Worm (Caenorhabditis elegans) whole organism, L2 larva: ENCODE results near the gene F46H5.5.

Source experiments
- C34F6.9 ChIP-seq: fragments of 150-350 bp; optimal IDR thresholded peaks from 2 replicates; lab custom pipeline; 2014; ENCODE audit warnings: missing biosample characterization, missing genetic modification characterization
- F13H6.1 ChIP-seq: sonication (generic microtip); optimal IDR thresholded peaks from 2 replicates; lab custom pipeline; 2016; ENCODE audit warnings: missing genetic modification characterization, missing compliant biosample characterization
- R02D3.7 ChIP-seq: fragments of 150-350 bp; optimal IDR thresholded peaks from 2 replicates; lab custom pipeline; 2014; ENCODE audit warnings: missing biosample characterization, missing genetic modification characterization
- Y55F3AM.14 ChIP-seq: fragments of 200-800 bp; sonication (Bioruptor generic); optimal IDR thresholded peaks from 2 replicates; lab custom pipeline; 2018; ENCODE audit warnings: mild to moderate bottlenecking, missing genetic modification characterization, missing compliant biosample characterization
- ZK546.5 ChIP-seq: sonication (generic microtip); optimal IDR thresholded peaks from 2 replicates; lab custom pipeline; 2017; ENCODE audit warnings: missing biosample characterization, missing genetic modification characterization
- alr-1 ChIP-seq: fragments of 150-350 bp; optimal IDR thresholded peaks from 2 replicates; lab custom pipeline; 2014; ENCODE audit warnings: missing biosample characterization, missing genetic modification characterization
- aly-2 ChIP-seq: fragments of 150-350 bp; optimal IDR thresholded peaks from 2 replicates; lab custom pipeline; 2014; ENCODE audit warnings: missing biosample characterization, missing genetic modification characterization
- ama-1 ChIP-seq: fragments of 150-350 bp; optimal IDR thresholded peaks from 2 replicates; lab custom pipeline; 2018; ENCODE audit warnings: inconsistent platforms
- blmp-1 ChIP-seq: sonication (generic microtip); optimal IDR thresholded peaks from 2 replicates; lab custom pipeline; 2017; ENCODE audit warnings: missing genetic modification characterization, mild to moderate bottlenecking, missing compliant biosample characterization, antibody characterized with exemption, moderate library complexity; ENCODE audit not compliant: insufficient read depth
- ceh-16 ChIP-seq: fragments of 150-350 bp; optimal IDR thresholded peaks from 2 replicates; lab custom pipeline; 2014; ENCODE audit warnings: missing biosample characterization, missing genetic modification characterization
- ceh-82 ChIP-seq: fragments of 150-350 bp; optimal IDR thresholded peaks from 2 replicates; lab custom pipeline; 2014; ENCODE audit warnings: missing biosample characterization, missing genetic modification characterization
- crh-2 ChIP-seq: sonication (generic microtip); optimal IDR thresholded peaks from 2 replicates; lab custom pipeline; 2017; ENCODE audit warnings: missing biosample characterization, missing genetic modification characterization
- dmd-4 ChIP-seq: sonication (generic microtip); optimal IDR thresholded peaks from 2 replicates; lab custom pipeline; 2017; ENCODE audit warnings: missing biosample characterization, missing genetic modification characterization
- egl-27 ChIP-seq: sonication (generic microtip); optimal IDR thresholded peaks from 3 replicates; lab custom pipeline; 2017; ENCODE audit warnings: missing biosample characterization, missing genetic modification reagents, missing genetic modification characterization
- elt-1 ChIP-seq: fragments of 150-350 bp; optimal IDR thresholded peaks from 2 replicates; lab custom pipeline; 2014; ENCODE audit warnings: missing biosample characterization, missing genetic modification characterization
- elt-3 ChIP-seq: sonication (generic microtip); optimal IDR thresholded peaks from 2 replicates; lab custom pipeline; 2017; ENCODE audit warnings: missing biosample characterization, missing genetic modification characterization
- fos-1 ChIP-seq: fragments of 150-350 bp; optimal IDR thresholded peaks from 2 replicates; lab custom pipeline; 2014; ENCODE audit warnings: missing biosample characterization, missing genetic modification characterization
- gmeb-1 ChIP-seq: fragments of 150-350 bp; optimal IDR thresholded peaks from 2 replicates; lab custom pipeline; 2014; ENCODE audit warnings: missing biosample characterization, missing genetic modification characterization
- lin-11 ChIP-seq: fragments of 150-350 bp; sonication (generic microtip); optimal IDR thresholded peaks from 2 replicates; lab custom pipeline; 2014; ENCODE audit warnings: missing biosample characterization, missing genetic modification characterization, inconsistent platforms, mixed read lengths
- lin-13 ChIP-seq: fragments of 150-350 bp; optimal IDR thresholded peaks from 2 replicates; lab custom pipeline; 2014; ENCODE audit warnings: missing biosample characterization, missing genetic modification reagents, missing genetic modification characterization
- lin-39 ChIP-seq: fragments of 150-350 bp; optimal IDR thresholded peaks from 2 replicates; lab custom pipeline; 2014; ENCODE audit warnings: missing biosample characterization, missing genetic modification reagents, missing genetic modification characterization
- lsy-2 ChIP-seq, 2 experiments: fragments of 150-350 bp in 1 of 2; sonication (generic microtip) in 1 of 2; optimal IDR thresholded peaks; 2 replicates each; lab custom pipeline; 2014 to 2017; ENCODE audit warnings: missing biosample characterization in 2 of 2, missing genetic modification characterization in 2 of 2
- mab-5 ChIP-seq: fragments of 150-350 bp; optimal IDR thresholded peaks from 2 replicates; lab custom pipeline; 2014; ENCODE audit warnings: missing biosample characterization, missing genetic modification characterization
- mbf-1 ChIP-seq: sonication (generic microtip); optimal IDR thresholded peaks from 2 replicates; lab custom pipeline; 2017; ENCODE audit warnings: missing biosample characterization, missing genetic modification characterization
- mdl-1 ChIP-seq, 2 experiments: fragments of 150-350 bp in 1 of 2; sonication (generic microtip) in 1 of 2; optimal IDR thresholded peaks; 2 replicates each; lab custom pipeline; 2017; ENCODE audit warnings: missing biosample characterization in 2 of 2, missing genetic modification characterization in 2 of 2
- nhr-10 ChIP-seq: sonication (generic microtip); optimal IDR thresholded peaks from 2 replicates; lab custom pipeline; 2017; ENCODE audit warnings: missing biosample characterization, missing genetic modification characterization
- nhr-11 ChIP-seq: fragments of 150-350 bp; optimal IDR thresholded peaks from 2 replicates; lab custom pipeline; 2014; ENCODE audit warnings: missing biosample characterization, missing genetic modification characterization
- nhr-12 ChIP-seq: fragments of 150-350 bp; optimal IDR thresholded peaks from 2 replicates; lab custom pipeline; 2014; ENCODE audit warnings: missing biosample characterization, missing genetic modification characterization
- nhr-129 ChIP-seq: fragments of 150-350 bp; optimal IDR thresholded peaks from 2 replicates; lab custom pipeline; 2014; ENCODE audit warnings: missing biosample characterization, missing genetic modification characterization
- nhr-21 ChIP-seq: fragments of 150-350 bp; optimal IDR thresholded peaks from 2 replicates; lab custom pipeline; 2014; ENCODE audit warnings: missing biosample characterization, missing genetic modification characterization
- nhr-23 ChIP-seq: fragments of 150-350 bp; optimal IDR thresholded peaks from 2 replicates; lab custom pipeline; 2014; ENCODE audit warnings: missing biosample characterization, missing genetic modification reagents, missing genetic modification characterization
- nhr-237 ChIP-seq: fragments of 150-350 bp; optimal IDR thresholded peaks from 2 replicates; lab custom pipeline; 2014; ENCODE audit warnings: missing biosample characterization, missing genetic modification characterization
- nhr-25 ChIP-seq: fragments of 150-350 bp; sonication (generic microtip); optimal IDR thresholded peaks from 3 replicates; lab custom pipeline; 2014; ENCODE audit warnings: missing biosample characterization, missing genetic modification characterization
- nhr-6 ChIP-seq: fragments of 150-350 bp; optimal IDR thresholded peaks from 2 replicates; lab custom pipeline; 2014; ENCODE audit warnings: missing biosample characterization, missing genetic modification characterization
- nhr-77 ChIP-seq: fragments of 150-350 bp; optimal IDR thresholded peaks from 2 replicates; lab custom pipeline; 2014; ENCODE audit warnings: missing biosample characterization, missing genetic modification characterization
- peb-1 ChIP-seq: fragments of 150-350 bp; optimal IDR thresholded peaks from 2 replicates; lab custom pipeline; 2014; ENCODE audit warnings: missing biosample characterization, missing genetic modification characterization
- sem-4 ChIP-seq: fragments of 150-350 bp; optimal IDR thresholded peaks from 2 replicates; lab custom pipeline; 2014; ENCODE audit warnings: missing biosample characterization, missing genetic modification reagents, missing genetic modification characterization
- skn-1 ChIP-seq: sonication (generic microtip); optimal IDR thresholded peaks from 2 replicates; lab custom pipeline; 2017; ENCODE audit warnings: missing biosample characterization, missing genetic modification characterization
- sma-3 ChIP-seq: sonication (generic microtip); optimal IDR thresholded peaks from 2 replicates; lab custom pipeline; 2016; ENCODE audit warnings: missing genetic modification reagents, missing genetic modification characterization, missing compliant biosample characterization
- sma-9 ChIP-seq, 2 experiments: fragments of 150-350 bp in 1 of 2; sonication (generic microtip) in 1 of 2; optimal IDR thresholded peaks; 2 replicates each; lab custom pipeline; 2014 to 2016; ENCODE audit warnings: missing genetic modification characterization in 2 of 2, mild to moderate bottlenecking in 1 of 2, missing biosample characterization in 1 of 2, missing compliant biosample characterization in 1 of 2, missing genetic modification reagents in 1 of 2, moderate library complexity in 1 of 2
- snpc-4 ChIP-seq: fragments of 150-350 bp; optimal IDR thresholded peaks from 2 replicates; lab custom pipeline; 2014; ENCODE audit warnings: missing biosample characterization, missing genetic modification characterization
- unc-39 ChIP-seq: fragments of 150-350 bp; optimal IDR thresholded peaks from 2 replicates; lab custom pipeline; 2014; ENCODE audit warnings: missing biosample characterization, missing genetic modification characterization
- unc-55 ChIP-seq: fragments of 150-350 bp; sonication (generic microtip); optimal IDR thresholded peaks from 3 replicates; lab custom pipeline; 2014; ENCODE audit warnings: missing biosample characterization, missing genetic modification reagents, missing genetic modification characterization
- unc-62 ChIP-seq: fragments of 150-350 bp; optimal IDR thresholded peaks from 2 replicates; lab custom pipeline; 2014; ENCODE audit warnings: missing biosample characterization, missing genetic modification reagents, missing genetic modification characterization
- zag-1 ChIP-seq: fragments of 150-350 bp; optimal IDR thresholded peaks from 2 replicates; lab custom pipeline; 2014; ENCODE audit warnings: missing biosample characterization, missing genetic modification characterization
- ztf-1 ChIP-seq: fragments of 200-800 bp; sonication (Bioruptor generic); conservative IDR thresholded peaks from 2 replicates; pipeline ENCODE4 v1.3.6; 2022; ENCODE audit warnings: missing genetic modification characterization, missing compliant biosample characterization
- ztf-11 ChIP-seq: sonication (generic microtip); optimal IDR thresholded peaks from 2 replicates; lab custom pipeline; 2017; ENCODE audit warnings: missing biosample characterization, missing genetic modification characterization
- ztf-4 ChIP-seq: fragments of 150-350 bp; optimal IDR thresholded peaks from 2 replicates; lab custom pipeline; 2014; ENCODE audit warnings: missing biosample characterization, missing genetic modification characterization

Gene F46H5.5

ce11 chrX:7256891-7257290 lies at the start of gene F46H5.5:
Gene F46H5.5, minus strand, starts transcription at chrX:7256991.
- peak; percentile 64 for TF ChIP-seq unc-55 (GFP tag; lab: Kevin White, UChicago)
- TF ChIP-seq mab-5 (tag; lab: Kevin White, UChicago), result no peak

ce11 chrX:7306434-7306833 lies 49.6 kb upstream of the F46H5.5 start:
- TF ChIP-seq mab-5 (tag; lab: Kevin White, UChicago) (no peak), blmp-1 (tag; lab: Kevin White, UChicago) (peak; percentile 65), nhr-77 (no peak), unc-39 (tag; lab: Kevin White, UChicago) (no peak), ZK546.5 (no peak), nhr-129 (peak; percentile 84), ceh-82 (tag; lab: Kevin White, UChicago) (no peak), gmeb-1 (no peak), peb-1 (tag; lab: Kevin White, UChicago) (no peak), ztf-11 (tag; lab: Kevin White, UChicago) (no peak), mdl-1 (tag; optimal IDR thresholded peaks at IDR 0.05; lab: Kevin White, UChicago) (peak in 1 of 2 experiments; percentile 3), R02D3.7 (tag; lab: Kevin White, UChicago) (no peak), ztf-1 (no peak), crh-2 (tag; lab: Kevin White, UChicago) (peak; percentile 85), nhr-25 (peak; percentile 52), nhr-12 (no peak), ztf-4 (tag; lab: Kevin White, UChicago) (no peak), sma-3 (GFP tag; lab: Kevin White, UChicago) (peak; percentile 26), snpc-4 (tag; lab: Kevin White, UChicago) (peak; percentile 10), nhr-23 (tag; lab: Kevin White, UChicago) (no peak), fos-1 (tag; lab: Kevin White, UChicago) (peak; percentile 73), nhr-10 (no peak), mbf-1 (tag; lab: Kevin White, UChicago) (no peak), lsy-2 (tag; optimal IDR thresholded peaks at IDR 0.05; lab: Kevin White, UChicago) (peak; percentile 11 to 59), skn-1 (tag; lab: Kevin White, UChicago) (no peak), unc-62 (GFP tag; lab: Kevin White, UChicago) (no peak), elt-3 (tag; lab: Kevin White, UChicago) (no peak), elt-1 (tag; lab: Kevin White, UChicago) (no peak), zag-1 (tag; lab: Kevin White, UChicago) (peak; percentile 76), lin-39 (tag; lab: Kevin White, UChicago) (no peak), sem-4 (tag; lab: Kevin White, UChicago) (no peak), egl-27 (tag; lab: Kevin White, UChicago) (no peak), C34F6.9 (tag; lab: Kevin White, UChicago) (peak; percentile 75), aly-2 (tag; lab: Kevin White, UChicago) (no peak), ama-1 (no peak), nhr-237 (no peak), unc-55 (GFP tag; lab: Kevin White, UChicago) (peak; percentile 81), nhr-11 (tag; lab: Kevin White, UChicago) (no peak), alr-1 (tag; lab: Kevin White, UChicago) (no peak), lin-13 (no peak), F13H6.1 (tag; lab: Kevin White, UChicago) (peak; percentile 85), ceh-16 (tag; lab: Kevin White, UChicago) (no peak), dmd-4 (tag; lab: Kevin White, UChicago) (no peak), nhr-21 (no peak), sma-9 (GFP tag; optimal IDR thresholded peaks at IDR 0.05; lab: Kevin White, UChicago) (peak; percentile 89), sma-9 (tag; optimal IDR thresholded peaks at IDR 0.05; lab: Kevin White, UChicago) (no peak), lin-11 (tag; lab: Kevin White, UChicago) (peak; percentile 37), nhr-6 (peak; percentile 14), Y55F3AM.14 (peak; percentile 13)
